Worm (Caenorhabditis elegans) whole organism, L2 larva: Measurements from ENCODE around the gene ZC204.17.

Experiments used
- R02D3.7 ChIP-seq: fragments of 150-350 bp; optimal IDR thresholded peaks from 2 replicates; lab custom pipeline; 2014; ENCODE audit warnings: missing biosample characterization, missing genetic modification characterization
- ZK546.5 ChIP-seq: sonication (generic microtip); optimal IDR thresholded peaks from 2 replicates; lab custom pipeline; 2017; ENCODE audit warnings: missing biosample characterization, missing genetic modification characterization
- alr-1 ChIP-seq: fragments of 150-350 bp; optimal IDR thresholded peaks from 2 replicates; lab custom pipeline; 2014; ENCODE audit warnings: missing biosample characterization, missing genetic modification characterization
- dmd-4 ChIP-seq: sonication (generic microtip); optimal IDR thresholded peaks from 2 replicates; lab custom pipeline; 2017; ENCODE audit warnings: missing biosample characterization, missing genetic modification characterization
- egl-27 ChIP-seq: sonication (generic microtip); optimal IDR thresholded peaks from 3 replicates; lab custom pipeline; 2017; ENCODE audit warnings: missing biosample characterization, missing genetic modification reagents, missing genetic modification characterization
- mdl-1 ChIP-seq, 2 experiments: fragments of 150-350 bp in 1 of 2; sonication (generic microtip) in 1 of 2; optimal IDR thresholded peaks; 2 replicates each; lab custom pipeline; 2017; ENCODE audit warnings: missing biosample characterization in 2 of 2, missing genetic modification characterization in 2 of 2
- nhr-10 ChIP-seq: sonication (generic microtip); optimal IDR thresholded peaks from 2 replicates; lab custom pipeline; 2017; ENCODE audit warnings: missing biosample characterization, missing genetic modification characterization
- nhr-237 ChIP-seq: fragments of 150-350 bp; optimal IDR thresholded peaks from 2 replicates; lab custom pipeline; 2014; ENCODE audit warnings: missing biosample characterization, missing genetic modification characterization
- unc-55 ChIP-seq: fragments of 150-350 bp; sonication (generic microtip); optimal IDR thresholded peaks from 3 replicates; lab custom pipeline; 2014; ENCODE audit warnings: missing biosample characterization, missing genetic modification reagents, missing genetic modification characterization
- unc-62 ChIP-seq: fragments of 150-350 bp; optimal IDR thresholded peaks from 2 replicates; lab custom pipeline; 2014; ENCODE audit warnings: missing biosample characterization, missing genetic modification reagents, missing genetic modification characterization
- zag-1 ChIP-seq: fragments of 150-350 bp; optimal IDR thresholded peaks from 2 replicates; lab custom pipeline; 2014; ENCODE audit warnings: missing biosample characterization, missing genetic modification characterization
- ztf-11 ChIP-seq: sonication (generic microtip); optimal IDR thresholded peaks from 2 replicates; lab custom pipeline; 2017; ENCODE audit warnings: missing biosample characterization, missing genetic modification characterization
- ztf-4 ChIP-seq: fragments of 150-350 bp; optimal IDR thresholded peaks from 2 replicates; lab custom pipeline; 2014; ENCODE audit warnings: missing biosample characterization, missing genetic modification characterization

DNA sequence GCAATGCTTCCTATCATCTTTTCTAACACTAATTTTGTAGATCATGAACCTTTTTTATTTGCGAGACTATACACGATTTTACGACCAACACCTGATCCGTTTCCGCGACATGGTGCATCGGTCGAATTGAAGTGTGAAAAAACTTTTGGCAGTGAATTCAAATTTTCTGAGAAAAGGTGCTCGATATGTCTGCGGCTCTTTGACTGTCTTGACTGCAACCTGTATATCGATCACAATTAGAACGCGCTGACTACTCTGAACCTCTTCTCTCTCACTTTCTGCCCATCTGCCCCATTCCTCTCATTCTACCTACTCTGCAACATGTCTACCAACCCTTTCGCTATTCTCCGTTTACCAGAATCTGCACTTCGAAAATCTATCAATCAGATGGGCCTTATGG lies 36.1 kb upstream of the ZC204.17 start, which contains the start of gene fbxb-26:
- TF ChIP-seq zag-1 (tag; lab: Kevin White, UChicago): no peak
- TF ChIP-seq ztf-11: no peak
- TF ChIP-seq mdl-1 (tag; optimal IDR thresholded peaks at IDR 0.05; lab: Kevin White, UChicago): no peak
- no peak for TF ChIP-seq R02D3.7
- TF ChIP-seq alr-1 (tag; lab: Kevin White, UChicago): no peak
- no peak for TF ChIP-seq unc-55 (GFP tag; lab: Kevin White, UChicago)
- TF ChIP-seq unc-62 (GFP tag; lab: Kevin White, UChicago): no peak
- TF ChIP-seq ztf-4 (tag; lab: Kevin White, UChicago): no peak
- no peak for TF ChIP-seq nhr-237 (tag; lab: Kevin White, UChicago)
- no peak for TF ChIP-seq nhr-10 (tag; lab: Kevin White, UChicago)
- TF ChIP-seq dmd-4 (tag; lab: Kevin White, UChicago): no peak
- no peak for TF ChIP-seq egl-27 (tag; lab: Kevin White, UChicago)
- TF ChIP-seq ZK546.5 (tag; lab: Kevin White, UChicago): no peak
